Fruit fly (Drosophila melanogaster) whole organism, embryonic: ENCODE data around the gene CG14984.

Experiments used
- Asciz ChIP-seq: fragments of 200-800 bp; sonication (Bioruptor generic); optimal IDR thresholded peaks from 2 replicates; lab custom pipeline; 2017; ENCODE audit warnings: missing biosample characterization, mild to moderate bottlenecking, missing genetic modification characterization, missing genetic modification reagents
- Blimp-1 ChIP-seq: fragments of 200-800 bp; sonication (Bioruptor generic); optimal IDR thresholded peaks from 3 replicates; lab custom pipeline; 2018; ENCODE audit warnings: missing biosample characterization, missing genetic modification characterization, mild to moderate bottlenecking, moderate library complexity, missing genetic modification reagents
- C15 ChIP-seq: fragments of 200-800 bp; sonication (Bioruptor generic); IDR thresholded peaks from 3 replicates; pipeline ENCODE4 v1.3.6; 2022; ENCODE audit warnings: missing biosample characterization, missing genetic modification characterization
- CG10267 ChIP-seq: fragments of 200-800 bp; sonication (Bioruptor generic); optimal IDR thresholded peaks from 2 replicates; lab custom pipeline; 2018; ENCODE audit warnings: missing biosample characterization, mild to moderate bottlenecking, missing genetic modification characterization, moderate library complexity
- CG11456 ChIP-seq: fragments of 200-800 bp; sonication (Bioruptor generic); IDR thresholded peaks from 3 replicates; pipeline ENCODE4 v1.3.6; 2022; ENCODE audit warnings: missing biosample characterization, missing genetic modification characterization
- CG12155 ChIP-seq: fragments of 200-800 bp; sonication (Bioruptor generic); optimal IDR thresholded peaks from 3 replicates; lab custom pipeline; 2016; ENCODE audit warnings: missing biosample characterization, missing genetic modification characterization
- CG13894 ChIP-seq: fragments of 200-800 bp; sonication (Bioruptor generic); optimal IDR thresholded peaks from 3 replicates; lab custom pipeline; 2018; ENCODE audit warnings: missing biosample characterization, mild to moderate bottlenecking, missing genetic modification characterization, moderate library complexity
- CG15601 ChIP-seq: fragments of 200-800 bp; sonication (Bioruptor generic); optimal IDR thresholded peaks from 3 replicates; lab custom pipeline; 2019; ENCODE audit warnings: missing biosample characterization, mild to moderate bottlenecking, missing genetic modification characterization, moderate library complexity
- CG1832 ChIP-seq: fragments of 200-800 bp; sonication (Bioruptor generic); optimal IDR thresholded peaks from 2 replicates; lab custom pipeline; 2017; ENCODE audit warnings: missing biosample characterization, mild to moderate bottlenecking, missing genetic modification characterization, inconsistent platforms
- CG18619 ChIP-seq: fragments of 200-800 bp; sonication (Bioruptor generic); optimal IDR thresholded peaks from 3 replicates; lab custom pipeline; 2017; ENCODE audit warnings: missing biosample characterization, mild to moderate bottlenecking, missing genetic modification characterization
- CG2678 ChIP-seq: fragments of 200-800 bp; sonication (Bioruptor generic); optimal IDR thresholded peaks from 3 replicates; lab custom pipeline; 2019; ENCODE audit warnings: missing biosample characterization, mild to moderate bottlenecking, missing genetic modification characterization, moderate library complexity
- CG3065 ChIP-seq: fragments of 200-800 bp; sonication (Bioruptor generic); optimal IDR thresholded peaks from 2 replicates; lab custom pipeline; 2016; ENCODE audit warnings: missing biosample characterization, missing genetic modification characterization
- CG31388 ChIP-seq: fragments of 200-800 bp; sonication (Bioruptor generic); optimal IDR thresholded peaks from 2 replicates; lab custom pipeline; 2016; ENCODE audit warnings: missing biosample characterization, missing genetic modification characterization
- CG31441 ChIP-seq: fragments of 200-800 bp; sonication (Bioruptor generic); IDR thresholded peaks from 2 replicates; pipeline ENCODE4 v1.3.6; 2022; ENCODE audit warnings: missing biosample characterization, missing genetic modification characterization
- CG3163 ChIP-seq: fragments of 200-800 bp; sonication (Bioruptor generic); optimal IDR thresholded peaks from 3 replicates; lab custom pipeline; 2016; ENCODE audit warnings: missing biosample characterization, missing genetic modification characterization
- CG34422 ChIP-seq: fragments of 200-800 bp; sonication (Bioruptor generic); IDR thresholded peaks from 3 replicates; pipeline ENCODE4 v1.3.6; 2022; ENCODE audit warnings: missing biosample characterization, missing genetic modification characterization
- CG4360 ChIP-seq: fragments of 200-800 bp; sonication (Bioruptor generic); IDR thresholded peaks from 2 replicates; pipeline ENCODE4 v1.3.6; 2022; ENCODE audit warnings: missing biosample characterization, missing genetic modification characterization
- CG6791 ChIP-seq: fragments of 200-800 bp; sonication (Bioruptor generic); IDR thresholded peaks from 3 replicates; pipeline ENCODE4 v1.3.6; 2022; ENCODE audit warnings: missing biosample characterization, missing genetic modification characterization; ENCODE audit not compliant: partially characterized antibody
- CG8388 ChIP-seq: fragments of 200-800 bp; sonication (Bioruptor generic); optimal IDR thresholded peaks from 2 replicates; lab custom pipeline; 2019; ENCODE audit warnings: missing biosample characterization, mild to moderate bottlenecking, missing genetic modification characterization, moderate library complexity
- Camta ChIP-seq: fragments of 200-800 bp; sonication (Bioruptor generic); optimal IDR thresholded peaks from 2 replicates; lab custom pipeline; 2016; ENCODE audit warnings: missing biosample characterization, missing genetic modification characterization
- Doc2 ChIP-seq: fragments of 200-800 bp; sonication (Bioruptor generic); IDR thresholded peaks from 2 replicates; pipeline ENCODE4 v1.3.6; 2022; ENCODE audit warnings: missing biosample characterization, missing genetic modification characterization
- Eip74EF ChIP-seq, 2 experiments: fragments of 200-800 bp in 1 of 2; fragments of >200 bp in 1 of 2; sonication (Bioruptor generic) in 1 of 2; optimal IDR thresholded peaks; 2 replicates each; lab custom pipeline; 2017 to 2019; ENCODE audit warnings: missing biosample characterization in 2 of 2, missing genetic modification characterization in 2 of 2, mild to moderate bottlenecking in 1 of 2, moderate library complexity in 1 of 2
- Elba2 ChIP-seq: fragments of 200-800 bp; sonication (Bioruptor generic); optimal IDR thresholded peaks from 3 replicates; lab custom pipeline; 2016; ENCODE audit warnings: missing biosample characterization, missing genetic modification characterization
- Ets65A ChIP-seq: fragments of 200-800 bp; sonication (Bioruptor generic); peaks from one replicate; lab custom pipeline; 2016; ENCODE audit warnings: missing biosample characterization, missing genetic modification characterization
- HLHmδ ChIP-seq: fragments of 200-800 bp; sonication (Bioruptor generic); optimal IDR thresholded peaks from 2 replicates; lab custom pipeline; 2018; ENCODE audit warnings: missing biosample characterization, mild to moderate bottlenecking, missing genetic modification characterization, moderate library complexity
- HmgD ChIP-seq: fragments of 200-800 bp; sonication (Bioruptor generic); optimal IDR thresholded peaks from 3 replicates; lab custom pipeline; 2016; ENCODE audit warnings: missing biosample characterization, missing genetic modification characterization
- NC2α ChIP-seq: fragments of 200-800 bp; sonication (Bioruptor generic); optimal IDR thresholded peaks from 2 replicates; lab custom pipeline; 2016; ENCODE audit warnings: missing biosample characterization, missing genetic modification characterization
- Oaz ChIP-seq: fragments of 200-800 bp; sonication (Bioruptor generic); IDR thresholded peaks from 2 replicates; pipeline ENCODE4 v1.3.6; 2022; ENCODE audit warnings: missing biosample characterization, missing genetic modification characterization
- PHDP ChIP-seq: fragments of 200-800 bp; sonication (Bioruptor generic); optimal IDR thresholded peaks from 3 replicates; lab custom pipeline; 2018; ENCODE audit warnings: missing biosample characterization, mild to moderate bottlenecking, missing genetic modification characterization, moderate library complexity
- Rx ChIP-seq: fragments of 200-800 bp; sonication (Bioruptor generic); IDR thresholded peaks from 2 replicates; pipeline ENCODE4 v1.3.6; 2022; ENCODE audit warnings: missing biosample characterization, missing genetic modification characterization
- Side ChIP-seq: fragments of 200-800 bp; sonication (Bioruptor generic); optimal IDR thresholded peaks from 2 replicates; lab custom pipeline; 2016; ENCODE audit warnings: missing biosample characterization, missing genetic modification characterization
- Sox100B ChIP-seq: fragments of 200-800 bp; sonication (Bioruptor generic); optimal IDR thresholded peaks from 3 replicates; lab custom pipeline; 2018; ENCODE audit warnings: missing biosample characterization, mild to moderate bottlenecking, missing genetic modification characterization
- Spps ChIP-seq: fragments of 200-800 bp; sonication (Bioruptor generic); optimal IDR thresholded peaks from 2 replicates; lab custom pipeline; 2018; ENCODE audit warnings: missing biosample characterization, mild to moderate bottlenecking, missing genetic modification characterization
- Xrp1 ChIP-seq: fragments of 200-800 bp; sonication (Bioruptor generic); IDR thresholded peaks from 2 replicates; pipeline ENCODE4 v1.3.6; 2022; ENCODE audit warnings: missing biosample characterization, missing genetic modification characterization
- ab ChIP-seq: fragments of 200-800 bp; sonication (Bioruptor generic); optimal IDR thresholded peaks from 2 replicates; lab custom pipeline; 2016; ENCODE audit warnings: missing biosample characterization, missing genetic modification characterization
- bbx ChIP-seq: fragments of 200-800 bp; sonication (Bioruptor generic); IDR thresholded peaks from 2 replicates; pipeline ENCODE4 v1.3.6; 2022; ENCODE audit warnings: missing biosample characterization, missing genetic modification characterization; ENCODE audit not compliant: partially characterized antibody
- bsh ChIP-seq, 2 experiments: fragments of 200-800 bp; sonication (Bioruptor generic); optimal IDR thresholded peaks; 2 replicates each; lab custom pipeline; 2017 to 2018; ENCODE audit warnings: mild to moderate bottlenecking in 2 of 2, missing biosample characterization in 2 of 2, missing genetic modification characterization in 2 of 2, moderate library complexity in 1 of 2
- cg ChIP-seq: fragments of 200-800 bp; sonication (Bioruptor generic); optimal IDR thresholded peaks from 3 replicates; lab custom pipeline; 2019; ENCODE audit warnings: missing biosample characterization, mild to moderate bottlenecking, missing genetic modification characterization, moderate library complexity
- crol ChIP-seq: fragments of 200-800 bp; sonication (Bioruptor generic); IDR thresholded peaks from 2 replicates; pipeline ENCODE4 v1.3.6; 2022; ENCODE audit warnings: missing biosample characterization, missing genetic modification characterization
- hth ChIP-seq: fragments of >200 bp; optimal IDR thresholded peaks from 2 replicates; lab custom pipeline; 2017; ENCODE audit warnings: inconsistent platforms
- lbe ChIP-seq: fragments of 200-800 bp; sonication (Bioruptor generic); optimal IDR thresholded peaks from 2 replicates; lab custom pipeline; 2016; ENCODE audit warnings: missing biosample characterization, mild to moderate bottlenecking, missing genetic modification characterization
- lilli ChIP-seq: fragments of 200-800 bp; sonication (Bioruptor generic); optimal IDR thresholded peaks from 3 replicates; lab custom pipeline; 2016; ENCODE audit warnings: missing biosample characterization, missing genetic modification characterization
- maf-S ChIP-seq: fragments of 200-800 bp; sonication (Bioruptor generic); optimal IDR thresholded peaks from 2 replicates; lab custom pipeline; 2016; ENCODE audit warnings: missing biosample characterization, missing genetic modification characterization
- phol ChIP-seq: fragments of 200-800 bp; sonication (Bioruptor generic); optimal IDR thresholded peaks from 3 replicates; lab custom pipeline; 2018; ENCODE audit warnings: missing biosample characterization, mild to moderate bottlenecking, missing genetic modification characterization, moderate library complexity
- pzg ChIP-seq: fragments of 200-800 bp; sonication (Bioruptor generic); optimal IDR thresholded peaks from 3 replicates; lab custom pipeline; 2018; ENCODE audit warnings: missing biosample characterization, mild to moderate bottlenecking, missing genetic modification characterization, moderate library complexity
- sim ChIP-seq: fragments of 200-800 bp; sonication (Bioruptor generic); IDR thresholded peaks from 2 replicates; pipeline ENCODE4 v1.3.6; 2022; ENCODE audit warnings: missing biosample characterization, missing genetic modification characterization
- sug ChIP-seq: fragments of 200-800 bp; optimal IDR thresholded peaks from 2 replicates; lab custom pipeline; 2019; ENCODE audit warnings: missing biosample characterization, mild to moderate bottlenecking, missing genetic modification characterization, moderate library complexity
- tx ChIP-seq: fragments of 200-800 bp; sonication (Bioruptor generic); optimal IDR thresholded peaks from 2 replicates; lab custom pipeline; 2016; ENCODE audit warnings: missing biosample characterization, missing genetic modification characterization
- zfh1 ChIP-seq: fragments of 200-800 bp; sonication (Bioruptor generic); IDR thresholded peaks from 3 replicates; pipeline ENCODE4 v1.3.6; 2022; ENCODE audit warnings: missing biosample characterization, missing genetic modification characterization

The CG14984 gene

dm6 chr3L:3908838-3909810, 43.2 kb downstream of the CG14984 start (continued):
- TF ChIP-seq CG15601 (tag; lab: Kevin White, UChicago) (no peak), CG8388 (GFP tag; lab: Kevin White, UChicago) (no peak), maf-S (GFP tag; lab: Kevin White, UChicago) (no peak), CG31441 (GFP tag; lab: Robert Waterston, UW) (no peak), CG10267 (tag; lab: Kevin White, UChicago) (peak; percentile 39), Spps (tag; lab: Kevin White, UChicago) (no peak), tx (GFP tag; lab: Kevin White, UChicago) (no peak), CG2678 (tag; lab: Kevin White, UChicago) (no peak), bsh (GFP tag; optimal IDR thresholded peaks at IDR 0.05; lab: Kevin White, UChicago) (no peak), CG3065 (GFP tag; lab: Kevin White, UChicago) (no peak), HmgD (GFP tag; lab: Kevin White, UChicago) (no peak), sug (tag; lab: Kevin White, UChicago) (peak; percentile 14), CG34422 (GFP tag; lab: Robert Waterston, UW) (peak; percentile 44; the same call in 2 of the 3 replicates), crol (GFP tag; lab: Robert Waterston, UW) (peak; percentile 93), CG11456 (GFP tag; lab: Robert Waterston, UW) (no peak), Xrp1 (GFP tag; lab: Robert Waterston, UW) (no peak), lilli (GFP tag; lab: Kevin White, UChicago) (peak; percentile 16), hth (lab: Kevin White, UChicago) (no peak), bbx (peak; percentile 75), Camta (GFP tag; lab: Kevin White, UChicago) (no peak), CG4360 (GFP tag; lab: Robert Waterston, UW) (no peak), phol (tag; lab: Kevin White, UChicago) (peak; percentile 20), NC2α (GFP tag; lab: Kevin White, UChicago) (no peak), CG3163 (no peak), ab (GFP tag; lab: Kevin White, UChicago) (no peak), Rx (GFP tag; lab: Robert Waterston, UW) (no peak), Side (GFP tag; lab: Kevin White, UChicago) (no peak), Doc2 (GFP tag; lab: Robert Waterston, UW) (no peak), Elba2 (GFP tag; lab: Kevin White, UChicago) (peak; percentile 96), Sox100B (GFP tag; lab: Kevin White, UChicago) (no peak), Blimp-1 (GFP tag; lab: Kevin White, UChicago) (no peak), cg (no peak), CG13894 (tag; lab: Kevin White, UChicago) (no peak), Oaz (no peak), HLHmδ (no peak), zfh1 (GFP tag; lab: Robert Waterston, UW) (no peak), Eip74EF (GFP tag; optimal IDR thresholded peaks at IDR 0.05; lab: Kevin White, UChicago) (no peak), CG12155 (GFP tag; lab: Kevin White, UChicago) (no peak), Asciz (GFP tag; lab: Kevin White, UChicago) (no peak), Ets65A (GFP tag; lab: Kevin White, UChicago) (no peak), CG1832 (GFP tag; lab: Kevin White, UChicago) (no peak), pzg (GFP tag; lab: Kevin White, UChicago) (peak; percentile 79), lbe (GFP tag; lab: Kevin White, UChicago) (no peak), CG18619 (GFP tag; lab: Kevin White, UChicago) (no peak), PHDP (no peak), CG31388 (GFP tag; lab: Kevin White, UChicago) (no peak), CG6791 (GFP tag; lab: Robert Waterston, UW) (peak; percentile 60; the same call in 1 of the 3 replicates), sim (GFP tag; lab: Robert Waterston, UW) (no peak), C15 (GFP tag; lab: Robert Waterston, UW) (no peak)
